Fruit fly (Drosophila melanogaster) whole organism, embryonic: ENCODE data around the gene CG10064.

Experiments used
- Atf6 ChIP-seq: fragments of 200-800 bp; sonication (Bioruptor generic); IDR thresholded peaks from 2 replicates; pipeline ENCODE4 v1.3.6; 2022; ENCODE audit warnings: missing biosample characterization, missing genetic modification characterization
- Bteb2 ChIP-seq: fragments of 200-800 bp; sonication (Bioruptor generic); optimal IDR thresholded peaks from 2 replicates; lab custom pipeline; 2016; ENCODE audit warnings: missing biosample characterization, missing genetic modification characterization
- CG10959 ChIP-seq: fragments of 200-800 bp; sonication (Bioruptor generic); IDR thresholded peaks from 2 replicates; pipeline ENCODE4 v1.3.6; 2022; ENCODE audit warnings: missing biosample characterization, missing genetic modification characterization
- CG11504 ChIP-seq: fragments of 200-800 bp; sonication (Bioruptor generic); optimal IDR thresholded peaks from 3 replicates; lab custom pipeline; 2019; ENCODE audit warnings: missing biosample characterization, mild to moderate bottlenecking, missing genetic modification characterization, moderate library complexity
- CG12071 ChIP-seq: fragments of 200-800 bp; sonication (Bioruptor generic); optimal IDR thresholded peaks from 3 replicates; lab custom pipeline; 2018; ENCODE audit warnings: missing biosample characterization, mild to moderate bottlenecking, missing genetic modification characterization
- CG12299 ChIP-seq: fragments of 200-800 bp; sonication (Bioruptor generic); optimal IDR thresholded peaks from 2 replicates; lab custom pipeline; 2018; ENCODE audit warnings: missing biosample characterization, mild to moderate bottlenecking, missing genetic modification characterization
- CG12391 ChIP-seq: fragments of 200-800 bp; sonication (Bioruptor generic); optimal IDR thresholded peaks from 3 replicates; lab custom pipeline; 2018; ENCODE audit warnings: missing biosample characterization, mild to moderate bottlenecking, missing genetic modification characterization, moderate library complexity
- CG13296 ChIP-seq: fragments of 200-800 bp; sonication (Bioruptor generic); optimal IDR thresholded peaks from 3 replicates; lab custom pipeline; 2018; ENCODE audit warnings: missing biosample characterization, mild to moderate bottlenecking, missing genetic modification characterization
- CG13424 ChIP-seq: fragments of 200-800 bp; sonication (Bioruptor generic); optimal IDR thresholded peaks from 2 replicates; lab custom pipeline; 2019; ENCODE audit warnings: missing biosample characterization, mild to moderate bottlenecking, missing genetic modification characterization, moderate library complexity
- CG13775 ChIP-seq: fragments of 200-800 bp; sonication (Bioruptor generic); optimal IDR thresholded peaks from 3 replicates; lab custom pipeline; 2017; ENCODE audit warnings: missing biosample characterization, mild to moderate bottlenecking, missing genetic modification characterization
- CG15269 ChIP-seq: fragments of 200-800 bp; sonication (Bioruptor generic); optimal IDR thresholded peaks from 2 replicates; lab custom pipeline; 2018; ENCODE audit warnings: missing biosample characterization, mild to moderate bottlenecking, missing genetic modification characterization, moderate library complexity
- CG17829 ChIP-seq: fragments of 200-800 bp; optimal IDR thresholded peaks from 2 replicates; lab custom pipeline; 2019; ENCODE audit warnings: missing biosample characterization, mild to moderate bottlenecking, missing genetic modification characterization, moderate library complexity
- CG2199 ChIP-seq: fragments of 200-800 bp; sonication (Bioruptor generic); IDR thresholded peaks from 3 replicates; pipeline ENCODE4 v1.3.6; 2022; ENCODE audit warnings: missing biosample characterization, missing genetic modification characterization
- CG2678 ChIP-seq: fragments of 200-800 bp; sonication (Bioruptor generic); optimal IDR thresholded peaks from 3 replicates; lab custom pipeline; 2019; ENCODE audit warnings: missing biosample characterization, mild to moderate bottlenecking, missing genetic modification characterization, moderate library complexity
- CG30431 ChIP-seq: fragments of 200-800 bp; sonication (Bioruptor generic); optimal IDR thresholded peaks from 2 replicates; lab custom pipeline; 2017; ENCODE audit warnings: missing biosample characterization, missing genetic modification characterization
- CG3847 ChIP-seq: fragments of 200-800 bp; sonication (Bioruptor generic); IDR thresholded peaks from 2 replicates; pipeline ENCODE4 v1.3.6; 2022; ENCODE audit warnings: missing biosample characterization, missing genetic modification characterization
- CG7839 ChIP-seq: fragments of 200-800 bp; sonication (Bioruptor generic); optimal IDR thresholded peaks from 3 replicates; lab custom pipeline; 2018; ENCODE audit warnings: missing biosample characterization, mild to moderate bottlenecking, missing genetic modification characterization, moderate library complexity
- CG9797 ChIP-seq: fragments of 200-800 bp; sonication (Bioruptor generic); optimal IDR thresholded peaks from 3 replicates; lab custom pipeline; 2018; ENCODE audit warnings: missing biosample characterization, mild to moderate bottlenecking, missing genetic modification characterization
- CG9817 ChIP-seq: fragments of 200-800 bp; sonication (Bioruptor generic); optimal IDR thresholded peaks from 2 replicates; lab custom pipeline; 2018; ENCODE audit warnings: missing biosample characterization, mild to moderate bottlenecking, missing genetic modification characterization, moderate library complexity
- Hr3 ChIP-seq: fragments of 200-800 bp; sonication (Bioruptor generic); optimal IDR thresholded peaks from 3 replicates; lab custom pipeline; 2016; ENCODE audit warnings: missing biosample characterization, missing genetic modification characterization
- Hsf ChIP-seq: fragments of 200-800 bp; sonication (Bioruptor generic); optimal IDR thresholded peaks from 3 replicates; lab custom pipeline; 2016; ENCODE audit warnings: missing biosample characterization, missing genetic modification characterization
- Kr ChIP-seq: fragments of 200-800 bp; sonication (Bioruptor generic); optimal IDR thresholded peaks from 2 replicates; lab custom pipeline; 2017; ENCODE audit warnings: missing biosample characterization, mild to moderate bottlenecking, missing genetic modification characterization
- Med ChIP-seq: fragments of 200-800 bp; sonication (Bioruptor generic); peaks from one replicate; lab custom pipeline; 2016; ENCODE audit warnings: missing biosample characterization, missing genetic modification characterization, mild to moderate bottlenecking, inconsistent platforms, moderate library complexity
- Meics ChIP-seq: fragments of 200-800 bp; sonication (Bioruptor generic); optimal IDR thresholded peaks from 2 replicates; lab custom pipeline; 2017; ENCODE audit warnings: missing biosample characterization, mild to moderate bottlenecking, missing genetic modification characterization
- Nf-YC ChIP-seq: fragments of 200-800 bp; optimal IDR thresholded peaks from 3 replicates; lab custom pipeline; 2019; ENCODE audit warnings: missing biosample characterization, mild to moderate bottlenecking, missing genetic modification characterization, moderate library complexity
- Sox102F ChIP-seq: fragments of 200-800 bp; sonication (Bioruptor generic); optimal IDR thresholded peaks from 2 replicates; lab custom pipeline; 2018; ENCODE audit warnings: missing biosample characterization, mild to moderate bottlenecking, missing genetic modification characterization, moderate library complexity
- Ssrp ChIP-seq: fragments of 200-800 bp; sonication (Bioruptor generic); optimal IDR thresholded peaks from 2 replicates; lab custom pipeline; 2018; ENCODE audit warnings: missing biosample characterization, mild to moderate bottlenecking, missing genetic modification characterization, moderate library complexity
- YL-1 ChIP-seq: fragments of 200-800 bp; sonication (Bioruptor generic); optimal IDR thresholded peaks from 3 replicates; lab custom pipeline; 2017; ENCODE audit warnings: missing biosample characterization, mild to moderate bottlenecking, missing genetic modification characterization
- bsh ChIP-seq, 2 experiments: fragments of 200-800 bp; sonication (Bioruptor generic); optimal IDR thresholded peaks; 2 replicates each; lab custom pipeline; 2017 to 2018; ENCODE audit warnings: mild to moderate bottlenecking in 2 of 2, missing biosample characterization in 2 of 2, missing genetic modification characterization in 2 of 2, moderate library complexity in 1 of 2
- cg ChIP-seq: fragments of 200-800 bp; sonication (Bioruptor generic); optimal IDR thresholded peaks from 3 replicates; lab custom pipeline; 2019; ENCODE audit warnings: missing biosample characterization, mild to moderate bottlenecking, missing genetic modification characterization, moderate library complexity
- dmrt11E ChIP-seq: fragments of 200-800 bp; sonication (Bioruptor generic); optimal IDR thresholded peaks from 3 replicates; lab custom pipeline; 2018; ENCODE audit warnings: missing biosample characterization, mild to moderate bottlenecking, missing genetic modification characterization, moderate library complexity
- dpn ChIP-seq, 2 experiments: fragments of 200-800 bp; sonication (Bioruptor generic); optimal IDR thresholded peaks; 3 replicates each; lab custom pipeline; 2016; ENCODE audit warnings: missing biosample characterization in 2 of 2, missing genetic modification characterization in 2 of 2
- dysf ChIP-seq: fragments of 200-800 bp; sonication (Bioruptor generic); IDR thresholded peaks from 3 replicates; pipeline ENCODE4 v1.3.6; 2022; ENCODE audit warnings: missing biosample characterization, missing genetic modification characterization
- fd102C ChIP-seq: fragments of 200-800 bp; sonication (Bioruptor generic); optimal IDR thresholded peaks from 2 replicates; lab custom pipeline; 2018; ENCODE audit warnings: missing biosample characterization, mild to moderate bottlenecking, missing genetic modification characterization, moderate library complexity
- gcm ChIP-seq: fragments of 200-800 bp; sonication (Bioruptor generic); optimal IDR thresholded peaks from 2 replicates; lab custom pipeline; 2019; ENCODE audit warnings: missing biosample characterization, mild to moderate bottlenecking, missing genetic modification characterization, moderate library complexity
- gem ChIP-seq: fragments of 200-800 bp; sonication (Bioruptor generic); optimal IDR thresholded peaks from 2 replicates; lab custom pipeline; 2019; ENCODE audit warnings: missing biosample characterization, mild to moderate bottlenecking, missing genetic modification characterization, moderate library complexity
- grau ChIP-seq: fragments of 200-800 bp; optimal IDR thresholded peaks from 3 replicates; lab custom pipeline; 2019; ENCODE audit warnings: missing biosample characterization, mild to moderate bottlenecking, missing genetic modification characterization, moderate library complexity
- kah ChIP-seq: fragments of 200-800 bp; sonication (Bioruptor generic); optimal IDR thresholded peaks from 2 replicates; lab custom pipeline; 2018; ENCODE audit warnings: missing biosample characterization, mild to moderate bottlenecking, missing genetic modification characterization
- lilli ChIP-seq: fragments of 200-800 bp; sonication (Bioruptor generic); optimal IDR thresholded peaks from 3 replicates; lab custom pipeline; 2016; ENCODE audit warnings: missing biosample characterization, missing genetic modification characterization
- mam ChIP-seq: fragments of 200-800 bp; sonication (Bioruptor generic); optimal IDR thresholded peaks from 3 replicates; lab custom pipeline; 2016; ENCODE audit warnings: missing biosample characterization, missing genetic modification characterization
- nerfin-1 ChIP-seq: fragments of 200-800 bp; sonication (Bioruptor generic); optimal IDR thresholded peaks from 3 replicates; lab custom pipeline; 2019; ENCODE audit warnings: missing biosample characterization, mild to moderate bottlenecking, missing genetic modification characterization, moderate library complexity
- onecut ChIP-seq: fragments of 200-800 bp; sonication (Bioruptor generic); IDR thresholded peaks from 2 replicates; pipeline ENCODE4 v1.3.6; 2022; ENCODE audit warnings: missing biosample characterization, missing genetic modification characterization
- scrt ChIP-seq: fragments of 200-800 bp; sonication (Bioruptor generic); optimal IDR thresholded peaks from 2 replicates; lab custom pipeline; 2018; ENCODE audit warnings: missing biosample characterization, mild to moderate bottlenecking, missing genetic modification characterization, moderate library complexity
- sens ChIP-seq: fragments of 200-800 bp; sonication (Bioruptor generic); peaks from one replicate; lab custom pipeline; 2016; ENCODE audit warnings: missing biosample characterization, missing genetic modification characterization
- vvl ChIP-seq: fragments of 200-800 bp; sonication (Bioruptor generic); IDR thresholded peaks from 2 replicates; pipeline ENCODE4 v1.3.6; 2022; ENCODE audit warnings: missing biosample characterization, missing genetic modification characterization

The CG10064 gene

DNA sequence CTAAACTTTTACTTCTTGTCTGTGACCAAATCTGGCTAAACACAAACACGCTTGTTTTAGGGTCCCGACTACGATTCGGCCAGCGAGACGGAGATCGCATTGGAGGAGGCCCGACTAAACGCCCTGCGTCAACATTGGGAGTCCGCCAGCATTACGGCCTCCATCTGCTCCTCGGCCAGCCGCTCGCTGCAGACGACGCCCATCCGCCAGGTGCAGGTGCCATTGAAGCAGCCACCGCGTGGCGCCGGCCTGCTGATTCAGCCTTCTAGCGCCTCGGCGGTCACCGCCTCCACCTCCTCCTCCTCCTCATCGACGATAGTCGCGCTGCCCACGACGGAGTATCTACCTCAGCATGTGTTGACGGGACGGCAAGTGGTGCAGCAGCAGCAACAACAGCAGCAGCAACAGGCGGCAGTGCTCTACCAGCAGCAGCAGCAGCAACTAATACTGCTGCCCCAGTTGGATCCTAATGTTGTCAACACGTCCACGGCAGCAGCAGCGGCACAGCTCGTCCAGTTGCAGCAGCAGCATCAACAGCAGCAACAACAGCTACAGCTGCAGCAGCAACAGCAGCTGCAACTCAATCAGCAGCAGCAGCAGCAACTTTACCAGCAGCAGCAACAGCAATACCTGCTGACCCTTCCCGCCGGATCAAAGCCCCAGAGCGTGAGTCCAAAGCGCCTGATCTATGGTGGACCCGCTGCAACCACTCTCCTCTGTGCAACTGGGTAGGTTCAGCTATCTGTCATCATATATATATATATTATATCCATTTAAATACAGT lies 20.3 kb downstream of the CG10064 start (continued):
- no peak for TF ChIP-seq onecut (GFP tag; lab: Robert Waterston, UW)
- TF ChIP-seq CG12071 (GFP tag; lab: Kevin White, UChicago), result no peak
- TF ChIP-seq, all 482 proteins: peak for 6

- peak; percentile 59 for TF ChIP-seq Med
- peak; percentile 36 for TF ChIP-seq Kr (GFP tag; lab: Kevin White, UChicago)
- TF ChIP-seq CG30431 (GFP tag; lab: Kevin White, UChicago), result no peak
- TF ChIP-seq scrt (GFP tag; lab: Kevin White, UChicago), result peak; percentile 56
- peak; percentile 17 for TF ChIP-seq cg (GFP tag; lab: Kevin White, UChicago)
- TF ChIP-seq CG10959 (GFP tag; lab: Robert Waterston, UW), result peak; percentile 20; the same call in 1 of the 2 replicates
- no peak for TF ChIP-seq CG2199
- TF ChIP-seq, all 482 proteins: peak for 5
Measured at dm6 chr3L:6945357-6945756, 22.3 kb downstream of the CG10064 start.

dm6 chr3L:6943948-6944319 lies 23.8 kb downstream of the CG10064 start:
- peak; percentile 4 for TF ChIP-seq CG17829
- TF ChIP-seq vvl (GFP tag; lab: Robert Waterston, UW), result no peak
- TF ChIP-seq Sox102F (GFP tag; lab: Kevin White, UChicago), result peak; percentile 50
- peak in 1 of 2 experiments; percentile 11 for TF ChIP-seq dpn (GFP tag; optimal IDR thresholded peaks at IDR 0.05; lab: Kevin White, UChicago)
- TF ChIP-seq dysf, result peak; percentile 46; the same call in 1 of the 3 replicates
- no peak for TF ChIP-seq CG9797 (GFP tag; lab: Kevin White, UChicago)
- TF ChIP-seq Ssrp, result peak; percentile 20
- peak; percentile 9 for TF ChIP-seq CG12391 (tag; lab: Kevin White, UChicago)
- peak; percentile 6 for TF ChIP-seq CG7839 (tag; lab: Kevin White, UChicago)
- no peak for TF ChIP-seq nerfin-1
- TF ChIP-seq fd102C (GFP tag; lab: Kevin White, UChicago), result no peak
- peak; percentile 26 for TF ChIP-seq CG11504
- TF ChIP-seq CG3847, result 0 out of 2 replicates have a peak, but pooled peaks have one; percentile 18
- TF ChIP-seq gcm, result no peak
- TF ChIP-seq gem (tag; lab: Kevin White, UChicago), result peak; percentile 68
- no peak for TF ChIP-seq Bteb2 (GFP tag; lab: Kevin White, UChicago)
- no peak for TF ChIP-seq Hsf (GFP tag; lab: Kevin White, UChicago)
- TF ChIP-seq bsh (GFP tag; optimal IDR thresholded peaks at IDR 0.05; lab: Kevin White, UChicago), result peak in 1 of 2 experiments; percentile 29
- peak; percentile 22; the same call in 1 of the 2 replicates for TF ChIP-seq Atf6 (GFP tag; lab: Robert Waterston, UW)
- TF ChIP-seq sens (GFP tag; lab: Kevin White, UChicago), result peak; percentile 59
- TF ChIP-seq Med, result peak; percentile 76
- peak; percentile 41 for TF ChIP-seq CG9817 (tag; lab: Kevin White, UChicago)
- TF ChIP-seq grau (tag; lab: Kevin White, UChicago), result peak; percentile 85
- peak; percentile 32 for TF ChIP-seq mam
- TF ChIP-seq CG13775, result no peak
- TF ChIP-seq dmrt11E (tag; lab: Kevin White, UChicago), result no peak
- no peak for TF ChIP-seq YL-1
- peak; percentile 10 for TF ChIP-seq CG13296 (GFP tag; lab: Kevin White, UChicago)
- TF ChIP-seq CG13424 (tag; lab: Kevin White, UChicago), result peak; percentile 58
- peak; percentile 34 for TF ChIP-seq CG15269
- TF ChIP-seq Meics (GFP tag; lab: Kevin White, UChicago), result peak; percentile 12
- TF ChIP-seq Nf-YC, result peak; percentile 1
- TF ChIP-seq Hr3 (GFP tag; lab: Kevin White, UChicago), result no peak
- peak; percentile 26 for TF ChIP-seq CG2678 (tag; lab: Kevin White, UChicago)
- peak; percentile 17 for TF ChIP-seq CG12299 (tag; lab: Kevin White, UChicago)
- TF ChIP-seq lilli, result peak; percentile 16
- no peak for TF ChIP-seq kah (GFP tag; lab: Kevin White, UChicago)
